Worm (Caenorhabditis elegans): ENCODE measurements around the gene nhr-27.

nhr-27 gene

DNA sequence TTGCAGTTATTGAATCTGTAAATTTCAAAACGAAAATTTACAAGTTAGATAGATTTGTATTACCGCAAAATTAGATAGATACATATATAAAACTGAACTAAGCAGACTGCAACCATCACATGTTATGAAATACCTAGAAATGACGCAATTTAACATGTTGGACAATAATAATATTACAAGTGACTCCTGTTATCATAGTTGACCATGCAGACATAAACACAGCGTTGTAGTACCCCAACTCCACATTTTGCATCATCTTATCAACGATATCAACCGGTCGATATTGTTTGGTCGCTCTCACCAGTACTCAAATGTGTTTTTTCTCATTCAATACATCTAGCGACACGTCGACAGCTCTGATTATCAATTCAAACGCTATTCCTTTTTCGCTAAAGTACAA, 116.8 kb downstream of the nhr-27 start, which contains the start of gene ugt-50 (continued):
- TF ChIP-seq Y55F3AM.14 (GFP tag; optimal IDR thresholded peaks at IDR 0.05) (no peak), lin-11 (tag; optimal IDR thresholded peaks at IDR 0.05) (no peak), ztf-1 (GFP tag; conservative IDR thresholded peaks at IDR 0.05) (no peak), ceh-82 (tag; optimal IDR thresholded peaks at IDR 0.05) (no peak), nhr-23 (tag; optimal IDR thresholded peaks at IDR 0.05) (no peak), nhr-77 (tag; optimal IDR thresholded peaks at IDR 0.05) (no peak), ztf-4 (tag; optimal IDR thresholded peaks at IDR 0.05) (no peak), nhr-10 (tag; optimal IDR thresholded peaks at IDR 0.05) (no peak), elt-1 (tag; optimal IDR thresholded peaks at IDR 0.05) (no peak), nhr-6 (tag; optimal IDR thresholded peaks at IDR 0.05) (no peak), unc-62 (GFP tag; optimal IDR thresholded peaks at IDR 0.05) (no peak), blmp-1 (tag; optimal IDR thresholded peaks at IDR 0.05; ENCODE audit: insufficient read depth) (no peak), fos-1 (tag; optimal IDR thresholded peaks at IDR 0.05) (peak; percentile 39), dmd-4 (tag; optimal IDR thresholded peaks at IDR 0.05) (no peak), snpc-4 (tag; optimal IDR thresholded peaks at IDR 0.05) (no peak), mab-5 (tag; optimal IDR thresholded peaks at IDR 0.05) (no peak), F13H6.1 (tag; optimal IDR thresholded peaks at IDR 0.05) (peak; percentile 16), R02D3.7 (tag; optimal IDR thresholded peaks at IDR 0.05) (no peak)

DNA sequence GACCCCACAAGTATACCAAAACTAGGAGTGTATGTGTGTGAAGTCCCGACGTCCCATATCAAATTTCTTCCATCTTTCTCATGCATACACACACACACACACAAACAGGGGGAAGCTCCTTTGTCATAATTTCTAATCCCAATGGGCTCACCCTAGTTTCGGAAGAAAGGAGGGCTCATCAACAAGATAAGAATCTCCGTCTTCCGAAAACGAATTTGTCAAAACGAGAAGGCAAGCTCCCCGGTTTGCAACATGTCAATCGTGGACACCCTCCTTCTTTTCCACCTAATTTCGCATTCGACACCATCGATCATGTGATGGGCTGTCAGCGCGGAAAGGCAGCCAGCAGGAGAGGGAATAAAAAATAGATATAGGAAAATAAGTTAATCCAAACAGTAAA, 117.8 kb downstream of the nhr-27 start:
- TF ChIP-seq sma-9 (GFP tag; optimal IDR thresholded peaks at IDR 0.05): peak; percentile 49
- no peak for TF ChIP-seq sma-9 (tag; optimal IDR thresholded peaks at IDR 0.05)
- TF ChIP-seq nhr-23 (tag; optimal IDR thresholded peaks at IDR 0.05): peak; percentile 19
- TF ChIP-seq ZK546.5 (tag; optimal IDR thresholded peaks at IDR 0.05): no peak
- no peak for TF ChIP-seq nhr-10 (tag; optimal IDR thresholded peaks at IDR 0.05)
- peak; percentile 41 for TF ChIP-seq nhr-129 (tag; optimal IDR thresholded peaks at IDR 0.05)
- no peak for TF ChIP-seq ceh-82 (tag; optimal IDR thresholded peaks at IDR 0.05)
- no peak for TF ChIP-seq dmd-4 (tag; optimal IDR thresholded peaks at IDR 0.05)
- TF ChIP-seq nhr-237 (tag; optimal IDR thresholded peaks at IDR 0.05): no peak
- peak; percentile 93 for TF ChIP-seq zag-1 (tag; optimal IDR thresholded peaks at IDR 0.05)
- peak; percentile 0 for TF ChIP-seq sem-4 (tag; optimal IDR thresholded peaks at IDR 0.05)
- no peak for TF ChIP-seq ztf-1 (GFP tag; conservative IDR thresholded peaks at IDR 0.05)
- TF ChIP-seq alr-1 (tag; optimal IDR thresholded peaks at IDR 0.05): peak; percentile 58
- no peak for TF ChIP-seq fos-1 (tag; optimal IDR thresholded peaks at IDR 0.05)
- no peak for TF ChIP-seq ztf-4 (tag; optimal IDR thresholded peaks at IDR 0.05)
- peak; percentile 55 for TF ChIP-seq egl-27 (tag; optimal IDR thresholded peaks at IDR 0.05)
- TF ChIP-seq C34F6.9 (tag; optimal IDR thresholded peaks at IDR 0.05): peak; percentile 10
- no peak for TF ChIP-seq R02D3.7 (tag; optimal IDR thresholded peaks at IDR 0.05)
- TF ChIP-seq mab-5 (tag; optimal IDR thresholded peaks at IDR 0.05): peak; percentile 91
- peak; percentile 39 for TF ChIP-seq lin-13 (GFP tag; optimal IDR thresholded peaks at IDR 0.05)
- TF ChIP-seq F13H6.1 (tag; optimal IDR thresholded peaks at IDR 0.05): peak; percentile 36
- TF ChIP-seq unc-62 (GFP tag; optimal IDR thresholded peaks at IDR 0.05): peak; percentile 91
- TF ChIP-seq nhr-25 (tag; optimal IDR thresholded peaks at IDR 0.05): no peak
- TF ChIP-seq nhr-21 (tag; optimal IDR thresholded peaks at IDR 0.05): no peak
- peak; percentile 15 for TF ChIP-seq Y55F3AM.14 (GFP tag; optimal IDR thresholded peaks at IDR 0.05)
- peak; percentile 50 for TF ChIP-seq crh-2 (tag; optimal IDR thresholded peaks at IDR 0.05)
- no peak for TF ChIP-seq elt-1 (tag; optimal IDR thresholded peaks at IDR 0.05)
- peak in 1 of 2 experiments; percentile 30 for TF ChIP-seq lsy-2 (tag; optimal IDR thresholded peaks at IDR 0.05)
- TF ChIP-seq gmeb-1 (tag; optimal IDR thresholded peaks at IDR 0.05): no peak
- TF ChIP-seq lin-39 (tag; optimal IDR thresholded peaks at IDR 0.05): peak; percentile 84
- TF ChIP-seq unc-55 (GFP tag; optimal IDR thresholded peaks at IDR 0.05): peak; percentile 57

DNA sequence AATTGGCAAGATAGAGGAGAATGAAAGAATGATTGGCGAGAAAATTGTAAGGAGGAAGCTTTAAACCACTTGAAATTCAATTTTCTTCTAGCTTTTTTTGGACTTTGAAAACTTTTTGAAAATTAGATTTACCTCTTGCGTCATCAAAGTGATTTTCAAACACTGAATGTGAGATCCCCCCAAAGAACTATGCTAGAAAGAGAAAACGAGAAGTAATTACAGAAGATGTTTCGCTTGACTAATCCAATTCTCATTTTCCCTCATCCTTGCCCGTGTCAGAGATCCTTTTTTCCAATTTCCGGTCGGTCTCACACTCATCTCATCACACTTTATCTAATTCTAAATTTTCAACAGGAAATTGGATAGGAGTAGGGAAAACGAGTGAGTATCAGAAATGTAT, 118.2 kb downstream of the nhr-27 start:
- no peak for TF ChIP-seq alr-1 (tag; optimal IDR thresholded peaks at IDR 0.05)
- no peak for TF ChIP-seq sma-3 (GFP tag; optimal IDR thresholded peaks at IDR 0.05)
- TF ChIP-seq nhr-129 (tag; optimal IDR thresholded peaks at IDR 0.05): no peak
- no peak for TF ChIP-seq unc-55 (GFP tag; optimal IDR thresholded peaks at IDR 0.05)
- TF ChIP-seq C34F6.9 (tag; optimal IDR thresholded peaks at IDR 0.05): peak; percentile 29
- TF ChIP-seq elt-1 (tag; optimal IDR thresholded peaks at IDR 0.05): no peak
- no peak for TF ChIP-seq crh-2 (tag; optimal IDR thresholded peaks at IDR 0.05)
- no peak for TF ChIP-seq F13H6.1 (tag; optimal IDR thresholded peaks at IDR 0.05)
- TF ChIP-seq ztf-11 (tag; optimal IDR thresholded peaks at IDR 0.05): no peak
- TF ChIP-seq aly-2 (tag; optimal IDR thresholded peaks at IDR 0.05): no peak
- no peak for TF ChIP-seq nhr-23 (tag; optimal IDR thresholded peaks at IDR 0.05)
- no peak for TF ChIP-seq lin-11 (tag; optimal IDR thresholded peaks at IDR 0.05)
- TF ChIP-seq mbf-1 (tag; optimal IDR thresholded peaks at IDR 0.05): no peak
- TF ChIP-seq lsy-2 (tag; optimal IDR thresholded peaks at IDR 0.05): peak in 1 of 2 experiments; percentile 4
- peak; percentile 6 for TF ChIP-seq ceh-16 (tag; optimal IDR thresholded peaks at IDR 0.05)
- no peak for TF ChIP-seq nhr-25 (tag; optimal IDR thresholded peaks at IDR 0.05)
- no peak for TF ChIP-seq sem-4 (tag; optimal IDR thresholded peaks at IDR 0.05)
- peak; percentile 63 for TF ChIP-seq sma-9 (GFP tag; optimal IDR thresholded peaks at IDR 0.05)
- no peak for TF ChIP-seq sma-9 (tag; optimal IDR thresholded peaks at IDR 0.05)
- TF ChIP-seq nhr-10 (tag; optimal IDR thresholded peaks at IDR 0.05): no peak
- TF ChIP-seq nhr-21 (tag; optimal IDR thresholded peaks at IDR 0.05): no peak
- no peak for TF ChIP-seq nhr-237 (tag; optimal IDR thresholded peaks at IDR 0.05)
- TF ChIP-seq gmeb-1 (tag; optimal IDR thresholded peaks at IDR 0.05): no peak

Data from whole organism, L2 larva.